Fruit fly (Drosophila melanogaster) whole organism, embryonic: ENCODE measurements around the gene CG15548.

Source experiments
- Drgx ChIP-seq: fragments of 200-800 bp; sonication (Bioruptor generic); IDR thresholded peaks from 2 replicates; pipeline ENCODE4 v1.3.6; 2022; ENCODE audit warnings: missing biosample characterization, missing genetic modification characterization
- E2f1 ChIP-seq: fragments of 200-800 bp; sonication (Bioruptor generic); IDR thresholded peaks from 2 replicates; pipeline ENCODE4 v1.3.6; 2022; ENCODE audit warnings: missing biosample characterization, missing genetic modification characterization
- Hr51 ChIP-seq, 2 experiments: fragments of 200-800 bp; sonication (Bioruptor generic); optimal IDR thresholded peaks; 2 replicates in 1 of 2; 3 replicates in 1 of 2; lab custom pipeline; 2016 to 2018; ENCODE audit warnings: missing biosample characterization in 2 of 2, missing genetic modification characterization in 2 of 2, mild to moderate bottlenecking in 1 of 2, moderate library complexity in 1 of 2
- TFAM ChIP-seq: fragments of 200-800 bp; sonication (Bioruptor generic); optimal IDR thresholded peaks from 2 replicates; lab custom pipeline; 2017; ENCODE audit warnings: missing biosample characterization, missing genetic modification characterization, inconsistent platforms
- Tbp ChIP-seq: fragments of >200 bp; optimal IDR thresholded peaks from 2 replicates; lab custom pipeline; 2018; ENCODE audit warnings: missing biosample characterization, missing genetic modification characterization
- gsb ChIP-seq: fragments of 200-800 bp; sonication (Bioruptor generic); IDR thresholded peaks from 2 replicates; pipeline ENCODE4 v1.3.6; 2022; ENCODE audit warnings: missing biosample characterization, missing genetic modification characterization
- jing ChIP-seq: fragments of 200-800 bp; sonication (Bioruptor generic); optimal IDR thresholded peaks from 2 replicates; lab custom pipeline; 2018; ENCODE audit warnings: missing biosample characterization, mild to moderate bottlenecking, missing genetic modification characterization
- lbe ChIP-seq: fragments of 200-800 bp; sonication (Bioruptor generic); optimal IDR thresholded peaks from 2 replicates; lab custom pipeline; 2016; ENCODE audit warnings: missing biosample characterization, mild to moderate bottlenecking, missing genetic modification characterization
- psq ChIP-seq: fragments of 200-800 bp; sonication (Bioruptor generic); optimal IDR thresholded peaks from 2 replicates; lab custom pipeline; 2017; ENCODE audit warnings: missing biosample characterization, missing genetic modification characterization
- ranshi ChIP-seq: fragments of 200-800 bp; sonication (Bioruptor generic); IDR thresholded peaks from 2 replicates; pipeline ENCODE4 v1.3.6; 2022; ENCODE audit warnings: missing biosample characterization, missing genetic modification characterization
- tll ChIP-seq, 2 experiments: fragments of 200-800 bp in 1 of 2; fragments of >200 bp in 1 of 2; sonication (Bioruptor generic) in 1 of 2; optimal IDR thresholded peaks; 2 replicates each; lab custom pipeline; 2017 to 2019; ENCODE audit warnings: missing biosample characterization in 2 of 2, missing genetic modification characterization in 2 of 2, mild to moderate bottlenecking in 1 of 2, moderate library complexity in 1 of 2

- TF ChIP-seq Hr51 (GFP tag; optimal IDR thresholded peaks at IDR 0.05; lab: Kevin White, UChicago), result no peak
- no peak for TF ChIP-seq ranshi
- TF ChIP-seq jing (GFP tag; lab: Kevin White, UChicago), result no peak
- no peak for TF ChIP-seq lbe (GFP tag; lab: Kevin White, UChicago)
- no peak for TF ChIP-seq tll (GFP tag; optimal IDR thresholded peaks at IDR 0.05; lab: Kevin White, UChicago)
- no peak for TF ChIP-seq Drgx (GFP tag; lab: Robert Waterston, UW)
- no peak for TF ChIP-seq Tbp (GFP tag; lab: Kevin White, UChicago)
- no peak for TF ChIP-seq psq
- TF ChIP-seq E2f1 (GFP tag; lab: Robert Waterston, UW), result no peak
- TF ChIP-seq TFAM (GFP tag; lab: Kevin White, UChicago), result no peak
- TF ChIP-seq gsb, result no peak
Measured at dm6 chr3R:30925436-30925835, 34.1 kb upstream of the CG15548 start.
